1 fruit fly cellular context compared by ENCODE assay signal in genomic region chr3L:18901411-18901810, dm6.
TF ChIP-seq lines count a peak whose summit lies in the region.

Gene arx, minus strand, starts transcription at chr3L:18901554.
Gene CG6843, plus strand, starts transcription at chr3L:18901594.

TF ChIP-seq in whole organism, embryonic, 481 proteins besides CTCF, POLR2A, EP300 and RAD21 (continued from another document and continues in another):
- TF ChIP-seq CG2129 (GFP tag; IDR thresholded peaks at IDR 0.05; lab: Robert Waterston, UW; ENCODE audit: partially characterized antibody) (peak; percentile 81), NC2α (GFP tag; optimal IDR thresholded peaks at IDR 0.05; lab: Kevin White, UChicago) (no peak), CG34422 (GFP tag; IDR thresholded peaks at IDR 0.05; lab: Robert Waterston, UW) (peak; percentile 36; the same call in 1 of the 3 replicates), br (optimal IDR thresholded peaks at IDR 0.05; lab: Kevin White, UChicago) (no peak), ATbp (GFP tag; optimal IDR thresholded peaks at IDR 0.05; lab: Kevin White, UChicago) (no peak), jing (GFP tag; optimal IDR thresholded peaks at IDR 0.05; lab: Kevin White, UChicago) (no peak), CG12155 (GFP tag; optimal IDR thresholded peaks at IDR 0.05; lab: Kevin White, UChicago) (no peak), Atf-2 (GFP tag; optimal IDR thresholded peaks at IDR 0.05; lab: Kevin White, UChicago) (no peak), sqz (GFP tag; optimal IDR thresholded peaks at IDR 0.05; lab: Kevin White, UChicago) (no peak), btn (GFP tag; optimal IDR thresholded peaks at IDR 0.05; lab: Kevin White, UChicago) (no peak), Atf3 (GFP tag; optimal IDR thresholded peaks at IDR 0.05; lab: Kevin White, UChicago) (no peak), CG14710 (tag; optimal IDR thresholded peaks at IDR 0.05; lab: Kevin White, UChicago) (peak; percentile 47), lola (GFP tag; optimal IDR thresholded peaks at IDR 0.05; lab: Kevin White, UChicago) (no peak), CG2202 (tag; optimal IDR thresholded peaks at IDR 0.05; lab: Kevin White, UChicago) (no peak), CG42726 (GFP tag; IDR thresholded peaks at IDR 0.05; lab: Robert Waterston, UW; ENCODE audit: partially characterized antibody) (peak; percentile 80; the same call in 1 of the 2 replicates), Max (GFP tag; optimal IDR thresholded peaks at IDR 0.05; lab: Kevin White, UChicago) (no peak), CG8478 (optimal IDR thresholded peaks at IDR 0.05; lab: Kevin White, UChicago) (no peak), CG9437 (GFP tag; optimal IDR thresholded peaks at IDR 0.05; lab: Kevin White, UChicago) (no peak), CHES-1-like (GFP tag; optimal IDR thresholded peaks at IDR 0.05; lab: Kevin White, UChicago) (peak; percentile 40), Hmr (GFP tag; optimal IDR thresholded peaks at IDR 0.05; lab: Kevin White, UChicago) (no peak), eve (GFP tag; optimal IDR thresholded peaks at IDR 0.05; lab: Kevin White, UChicago) (no peak), rib (GFP tag; IDR thresholded peaks at IDR 0.05; lab: Robert Waterston, UW) (no peak), Sox100B (GFP tag; optimal IDR thresholded peaks at IDR 0.05; lab: Kevin White, UChicago) (no peak), cwo (GFP tag; optimal IDR thresholded peaks at IDR 0.05; lab: Kevin White, UChicago) (no peak), ind (GFP tag; optimal IDR thresholded peaks at IDR 0.05; lab: Kevin White, UChicago) (no peak), CG13624 (GFP tag; optimal IDR thresholded peaks at IDR 0.05; lab: Kevin White, UChicago) (no peak), Scr (GFP tag; IDR thresholded peaks at IDR 0.05; lab: Robert Waterston, UW; ENCODE audit: partially characterized antibody) (peak; percentile 92), CG9215 (GFP tag; IDR thresholded peaks at IDR 0.05; lab: Robert Waterston, UW) (no peak), eyg (GFP tag; optimal IDR thresholded peaks at IDR 0.05; lab: Kevin White, UChicago) (no peak), Gug (GFP tag; IDR thresholded peaks at IDR 0.05; lab: Robert Waterston, UW) (no peak), Ptx1 (GFP tag; IDR thresholded peaks at IDR 0.05; lab: Robert Waterston, UW) (no peak), CG9727 (GFP tag; optimal IDR thresholded peaks at IDR 0.05; lab: Kevin White, UChicago) (no peak), dmrt99B (tag; optimal IDR thresholded peaks at IDR 0.05; lab: Kevin White, UChicago) (no peak), ems (GFP tag; optimal IDR thresholded peaks at IDR 0.05; lab: Kevin White, UChicago) (no peak), Sin3A (optimal IDR thresholded peaks at IDR 0.05; lab: Kevin White, UChicago) (peak; percentile 58), CG12236 (GFP tag; optimal IDR thresholded peaks at IDR 0.05; lab: Kevin White, UChicago) (no peak), sug (tag; optimal IDR thresholded peaks at IDR 0.05; lab: Kevin White, UChicago) (no peak), CG6689 (GFP tag; IDR thresholded peaks at IDR 0.05; lab: Robert Waterston, UW) (no peak), zf30C (GFP tag; optimal IDR thresholded peaks at IDR 0.05; lab: Kevin White, UChicago) (no peak), hkb (optimal IDR thresholded peaks at IDR 0.05; lab: Kevin White, UChicago) (no peak), hkb (GFP tag; IDR thresholded peaks at IDR 0.05; lab: Robert Waterston, UW) (no peak), CG10565 (GFP tag; optimal IDR thresholded peaks at IDR 0.05; lab: Kevin White, UChicago) (no peak), Camta (GFP tag; optimal IDR thresholded peaks at IDR 0.05; lab: Kevin White, UChicago) (no peak), Fer2 (tag; optimal IDR thresholded peaks at IDR 0.05; lab: Kevin White, UChicago) (no peak), CG12659 (GFP tag; optimal IDR thresholded peaks at IDR 0.05; lab: Kevin White, UChicago) (peak; percentile 72), ap (GFP tag; IDR thresholded peaks at IDR 0.05; lab: Robert Waterston, UW) (no peak), CG6175 (GFP tag; IDR thresholded peaks at IDR 0.05; lab: Robert Waterston, UW) (no peak), CG30020 (tag; optimal IDR thresholded peaks at IDR 0.05; lab: Kevin White, UChicago) (peak; percentile 53), disco-r (GFP tag; optimal IDR thresholded peaks at IDR 0.05; lab: Kevin White, UChicago) (no peak), CG15073 (GFP tag; optimal IDR thresholded peaks at IDR 0.05; lab: Kevin White, UChicago) (no peak), CG1603 (tag; optimal IDR thresholded peaks at IDR 0.05; lab: Kevin White, UChicago) (peak; percentile 73), CG2889 (GFP tag; IDR thresholded peaks at IDR 0.05; lab: Robert Waterston, UW) (no peak), CG10979 (tag; optimal IDR thresholded peaks at IDR 0.05; lab: Kevin White, UChicago) (peak; percentile 9), Dek (tag; optimal IDR thresholded peaks at IDR 0.05; lab: Kevin White, UChicago) (no peak), so (GFP tag; IDR thresholded peaks at IDR 0.05; lab: Robert Waterston, UW) (peak; percentile 78; the same call in 1 of the 3 replicates), CG8290 (GFP tag; optimal IDR thresholded peaks at IDR 0.05; lab: Kevin White, UChicago) (no peak), CG8290 (tag; optimal IDR thresholded peaks at IDR 0.05; lab: Kevin White, UChicago) (no peak), CG10267 (tag; optimal IDR thresholded peaks at IDR 0.05; lab: Kevin White, UChicago) (peak; percentile 40), vnd (GFP tag; IDR thresholded peaks at IDR 0.05; lab: Robert Waterston, UW; ENCODE audit: partially characterized antibody) (peak; percentile 88), pb (GFP tag; optimal IDR thresholded peaks at IDR 0.05; lab: Kevin White, UChicago) (no peak), Deaf1 (tag; optimal IDR thresholded peaks at IDR 0.05; lab: Kevin White, UChicago) (no peak), sob (GFP tag; IDR thresholded peaks at IDR 0.05; lab: Robert Waterston, UW) (no peak), NC2β (GFP tag; optimal IDR thresholded peaks at IDR 0.05; lab: Kevin White, UChicago) (no peak), Usf (GFP tag; optimal IDR thresholded peaks at IDR 0.05; lab: Kevin White, UChicago) (no peak), ftz-f1 (GFP tag; optimal IDR thresholded peaks at IDR 0.05; lab: Kevin White, UChicago) (no peak), CG1832 (GFP tag; optimal IDR thresholded peaks at IDR 0.05; lab: Kevin White, UChicago) (no peak), Kr (GFP tag; optimal IDR thresholded peaks at IDR 0.05; lab: Kevin White, UChicago) (no peak), zfh1 (GFP tag; IDR thresholded peaks at IDR 0.05; lab: Robert Waterston, UW) (no peak), otp (GFP tag; IDR thresholded peaks at IDR 0.05; lab: Robert Waterston, UW) (no peak), z (GFP tag; IDR thresholded peaks at IDR 0.05; lab: Robert Waterston, UW) (no peak), CG8924 (tag; optimal IDR thresholded peaks at IDR 0.05; lab: Kevin White, UChicago) (no peak), peb (GFP tag; IDR thresholded peaks at IDR 0.05; lab: Robert Waterston, UW) (no peak), wdn (GFP tag; IDR thresholded peaks at IDR 0.05; lab: Robert Waterston, UW) (no peak), vfl (GFP tag; optimal IDR thresholded peaks at IDR 0.05; lab: Kevin White, UChicago) (no peak), B-H1 (GFP tag; IDR thresholded peaks at IDR 0.05; lab: Robert Waterston, UW) (no peak), CG6791 (GFP tag; IDR thresholded peaks at IDR 0.05; lab: Robert Waterston, UW; ENCODE audit: partially characterized antibody) (peak; percentile 93), gt (GFP tag; IDR thresholded peaks at IDR 0.05; lab: Robert Waterston, UW) (no peak), Stat92E (GFP tag; optimal IDR thresholded peaks at IDR 0.05; lab: Kevin White, UChicago) (peak in 1 of 3 experiments; percentile 27), CG5180 (GFP tag; optimal IDR thresholded peaks at IDR 0.05; lab: Kevin White, UChicago) (no peak), CG7928 (GFP tag; optimal IDR thresholded peaks at IDR 0.05; lab: Kevin White, UChicago) (peak; percentile 9), CG4820 (GFP tag; optimal IDR thresholded peaks at IDR 0.05; lab: Kevin White, UChicago) (no peak), psq (GFP tag; optimal IDR thresholded peaks at IDR 0.05; lab: Kevin White, UChicago) (peak; percentile 39), gcm2 (GFP tag; optimal IDR thresholded peaks at IDR 0.05; lab: Kevin White, UChicago) (no peak), stwl (tag; optimal IDR thresholded peaks at IDR 0.05; lab: Kevin White, UChicago) (peak; percentile 87), Nf-YB (GFP tag; optimal IDR thresholded peaks at IDR 0.05; lab: Kevin White, UChicago) (no peak), CG2116 (GFP tag; optimal IDR thresholded peaks at IDR 0.05; lab: Kevin White, UChicago) (peak; percentile 95), Dll (GFP tag; IDR thresholded peaks at IDR 0.05; lab: Robert Waterston, UW; ENCODE audit: partially characterized antibody) (peak; percentile 92), crp (GFP tag; optimal IDR thresholded peaks at IDR 0.05; lab: Kevin White, UChicago) (peak in 1 of 2 experiments; percentile 35), Ets97D (GFP tag; optimal IDR thresholded peaks at IDR 0.05; lab: Kevin White, UChicago) (peak; percentile 55), CG32767 (GFP tag; IDR thresholded peaks at IDR 0.05; lab: Robert Waterston, UW) (no peak), CG6254 (GFP tag; optimal IDR thresholded peaks at IDR 0.05; lab: Kevin White, UChicago) (no peak), CG34224 (GFP tag; IDR thresholded peaks at IDR 0.05; lab: Robert Waterston, UW; ENCODE audit: partially characterized antibody) (peak; percentile 95), lov (optimal IDR thresholded peaks at IDR 0.05; lab: Kevin White, UChicago) (no peak), lov (GFP tag; IDR thresholded peaks at IDR 0.05; lab: Robert Waterston, UW) (no peak), CG30431 (GFP tag; optimal IDR thresholded peaks at IDR 0.05; lab: Kevin White, UChicago) (no peak), CG12071 (GFP tag; optimal IDR thresholded peaks at IDR 0.05; lab: Kevin White, UChicago) (no peak), CG7271 (tag; optimal IDR thresholded peaks at IDR 0.05; lab: Kevin White, UChicago) (no peak), Myb (GFP tag; optimal IDR thresholded peaks at IDR 0.05; lab: Kevin White, UChicago) (peak; percentile 40), trh (GFP tag; optimal IDR thresholded peaks at IDR 0.05; lab: Kevin White, UChicago) (no peak), CG15514 (GFP tag; optimal IDR thresholded peaks at IDR 0.05; lab: Kevin White, UChicago) (peak; percentile 51), CG15269 (tag; optimal IDR thresholded peaks at IDR 0.05; lab: Kevin White, UChicago) (no peak), sima (GFP tag; optimal IDR thresholded peaks at IDR 0.05; lab: Kevin White, UChicago) (no peak), grau (tag; optimal IDR thresholded peaks at IDR 0.05; lab: Kevin White, UChicago) (peak; percentile 3), Med (GFP tag; lab: Kevin White, UChicago) (peak; percentile 74), grn (GFP tag; optimal IDR thresholded peaks at IDR 0.05; lab: Kevin White, UChicago) (no peak), Atf6 (GFP tag; IDR thresholded peaks at IDR 0.05; lab: Robert Waterston, UW) (no peak), Ravus (GFP tag; IDR thresholded peaks at IDR 0.05; lab: Robert Waterston, UW) (no peak), pan (optimal IDR thresholded peaks at IDR 0.05; lab: Kevin White, UChicago) (no peak), pan (GFP tag; optimal IDR thresholded peaks at IDR 0.05 in 1 of 2, IDR thresholded peaks at IDR 0.05 in 1 of 2) (no peak), bcd (GFP tag; optimal IDR thresholded peaks at IDR 0.05; lab: Kevin White, UChicago) (no peak), CG18764 (GFP tag; optimal IDR thresholded peaks at IDR 0.05; lab: Kevin White, UChicago) (no peak), lilli (GFP tag; optimal IDR thresholded peaks at IDR 0.05; lab: Kevin White, UChicago) (peak; percentile 7), CG11560 (tag; IDR thresholded peaks at IDR 0.05; lab: Robert Waterston, UW) (no peak), Pdp1 (GFP tag; optimal IDR thresholded peaks at IDR 0.05; lab: Kevin White, UChicago) (no peak), fu2 (GFP tag; optimal IDR thresholded peaks at IDR 0.05; lab: Kevin White, UChicago) (no peak), CoRest (tag; optimal IDR thresholded peaks at IDR 0.05; lab: Kevin White, UChicago) (peak; percentile 14), CG6683 (GFP tag; optimal IDR thresholded peaks at IDR 0.05; lab: Kevin White, UChicago) (no peak), CG32772 (GFP tag; IDR thresholded peaks at IDR 0.05; lab: Robert Waterston, UW) (no peak), CkIIα-i1 (GFP tag; IDR thresholded peaks at IDR 0.05; lab: Robert Waterston, UW) (no peak), fru (optimal IDR thresholded peaks at IDR 0.05; lab: Kevin White, UChicago) (no peak), MTF-1 (GFP tag; optimal IDR thresholded peaks at IDR 0.05; lab: Kevin White, UChicago; ENCODE audit: borderline replicate concordance) (no peak), CG12744 (GFP tag; optimal IDR thresholded peaks at IDR 0.05; lab: Kevin White, UChicago) (no peak), CG17361 (GFP tag; IDR thresholded peaks at IDR 0.05; lab: Robert Waterston, UW) (no peak), zen2 (GFP tag; IDR thresholded peaks at IDR 0.05; lab: Robert Waterston, UW; ENCODE audit: partially characterized antibody) (peak; percentile 93), CG8765 (GFP tag; IDR thresholded peaks at IDR 0.05; lab: Robert Waterston, UW) (no peak), MESR4 (GFP tag; optimal IDR thresholded peaks at IDR 0.05; lab: Kevin White, UChicago) (peak; percentile 83), CrebB (tag; optimal IDR thresholded peaks at IDR 0.05; lab: Kevin White, UChicago) (no peak), Awh (GFP tag; IDR thresholded peaks at IDR 0.05; lab: Robert Waterston, UW) (no peak), tgo (GFP tag; IDR thresholded peaks at IDR 0.05; lab: Robert Waterston, UW) (no peak), mirr (GFP tag; optimal IDR thresholded peaks at IDR 0.05; lab: Kevin White, UChicago) (no peak), CG12942 (GFP tag; optimal IDR thresholded peaks at IDR 0.05; lab: Kevin White, UChicago) (no peak), row (GFP tag; IDR thresholded peaks at IDR 0.05; lab: Robert Waterston, UW) (peak; percentile 17; the same call in 1 of the 3 replicates), wor (GFP tag; IDR thresholded peaks at IDR 0.05; lab: Robert Waterston, UW) (no peak), CG17802 (tag; optimal IDR thresholded peaks at IDR 0.05; lab: Kevin White, UChicago) (no peak), CG16813 (GFP tag; IDR thresholded peaks at IDR 0.05; lab: Robert Waterston, UW; ENCODE audit: partially characterized antibody) (peak; percentile 91), Ets65A (GFP tag; lab: Kevin White, UChicago) (no peak), chn (GFP tag; optimal IDR thresholded peaks at IDR 0.05; lab: Kevin White, UChicago) (no peak), HmgD (GFP tag; optimal IDR thresholded peaks at IDR 0.05; lab: Kevin White, UChicago) (peak; percentile 24)
